Worm (Caenorhabditis elegans) whole organism, L3 larva: ENCODE results near the gene sec-31.
"Not testable (repeated sequence)": the region's sequence is repeated elsewhere in the genome, so short reads cannot be mapped to it uniquely, and the experiment has no call there.

Experiments used
- R02D3.7 ChIP-seq: fragments of 150-350 bp; optimal IDR thresholded peaks from 2 replicates; lab custom pipeline; 2014; ENCODE audit warnings: missing biosample characterization, missing genetic modification characterization
- aly-2 ChIP-seq: fragments of 150-350 bp; optimal IDR thresholded peaks from 2 replicates; lab custom pipeline; 2014; ENCODE audit warnings: missing biosample characterization, missing genetic modification characterization
- ama-1 ChIP-seq: fragments of 150-350 bp; optimal IDR thresholded peaks from 2 replicates; lab custom pipeline; 2018
- ceh-16 ChIP-seq: sonication (generic microtip); optimal IDR thresholded peaks from 2 replicates; lab custom pipeline; 2017; ENCODE audit warnings: missing biosample characterization, missing genetic modification characterization
- ceh-28 ChIP-seq: fragments of 150-350 bp; optimal IDR thresholded peaks from 2 replicates; lab custom pipeline; 2014; ENCODE audit warnings: missing biosample characterization, missing genetic modification reagents, missing genetic modification characterization
- ceh-82 ChIP-seq: fragments of 150-350 bp; optimal IDR thresholded peaks from 2 replicates; lab custom pipeline; 2014; ENCODE audit warnings: missing biosample characterization, missing genetic modification characterization
- daf-12 ChIP-seq: fragments of 150-350 bp; optimal IDR thresholded peaks from 2 replicates; lab custom pipeline; 2014; ENCODE audit warnings: missing biosample characterization, missing genetic modification reagents, missing genetic modification characterization
- egl-27 ChIP-seq: sonication (generic microtip); optimal IDR thresholded peaks from 4 replicates; lab custom pipeline; 2017; ENCODE audit warnings: missing biosample characterization, missing genetic modification reagents, missing genetic modification characterization
- egl-5 ChIP-seq: fragments of 150-350 bp; optimal IDR thresholded peaks from 2 replicates; lab custom pipeline; 2017; ENCODE audit warnings: missing biosample characterization, missing genetic modification reagents, missing genetic modification characterization, inconsistent platforms
- elt-1 ChIP-seq: fragments of 150-350 bp; optimal IDR thresholded peaks from 2 replicates; lab custom pipeline; 2014; ENCODE audit warnings: missing biosample characterization, missing genetic modification characterization
- elt-3 ChIP-seq, 3 experiments: fragments of 150-350 bp in 1 of 3; sonication (generic microtip) in 2 of 3; optimal IDR thresholded peaks; 2 replicates in 2 of 3; 4 replicates in 1 of 3; lab custom pipeline; 2014 to 2017; ENCODE audit warnings: missing biosample characterization in 3 of 3, missing genetic modification characterization in 3 of 3
- eor-1 ChIP-seq, 2 experiments: fragments of 150-350 bp; optimal IDR thresholded peaks; 2 replicates each; lab custom pipeline; 2014 to 2018; ENCODE audit warnings: missing biosample characterization in 2 of 2, missing genetic modification characterization in 2 of 2
- fkh-10 ChIP-seq: sonication (generic microtip); optimal IDR thresholded peaks from 2 replicates; lab custom pipeline; 2017; ENCODE audit warnings: missing biosample characterization, missing genetic modification reagents, missing genetic modification characterization
- fkh-2 ChIP-seq: fragments of 150-350 bp; optimal IDR thresholded peaks from 2 replicates; lab custom pipeline; 2014; ENCODE audit warnings: missing biosample characterization, missing genetic modification reagents, missing genetic modification characterization
- fos-1 ChIP-seq: fragments of 150-350 bp; optimal IDR thresholded peaks from 2 replicates; lab custom pipeline; 2014; ENCODE audit warnings: missing biosample characterization, missing genetic modification characterization
- lin-15B ChIP-seq: fragments of 150-350 bp; optimal IDR thresholded peaks from 2 replicates; lab custom pipeline; 2014; ENCODE audit warnings: missing biosample characterization, missing genetic modification characterization
- lin-39 ChIP-seq: fragments of 150-350 bp; optimal IDR thresholded peaks from 2 replicates; lab custom pipeline; 2018; ENCODE audit warnings: missing biosample characterization, missing genetic modification reagents, missing genetic modification characterization
- lsy-12 ChIP-seq: sonication (generic microtip); optimal IDR thresholded peaks from 2 replicates; lab custom pipeline; 2016; ENCODE audit warnings: mild to moderate bottlenecking, missing genetic modification characterization, missing compliant biosample characterization
- mdl-1 ChIP-seq: fragments of 150-350 bp; optimal IDR thresholded peaks from 2 replicates; lab custom pipeline; 2014; ENCODE audit warnings: missing biosample characterization, missing genetic modification characterization
- nfya-1 ChIP-seq: sonication (generic microtip); optimal IDR thresholded peaks from 2 replicates; lab custom pipeline; 2017; ENCODE audit warnings: missing genetic modification characterization, mild to moderate bottlenecking, missing compliant biosample characterization, antibody characterized with exemption, moderate library complexity; ENCODE audit not compliant: insufficient read depth
- nhr-11 ChIP-seq: fragments of 150-350 bp; optimal IDR thresholded peaks from 2 replicates; lab custom pipeline; 2014; ENCODE audit warnings: missing biosample characterization, missing genetic modification characterization
- nhr-12 ChIP-seq: fragments of 150-350 bp; optimal IDR thresholded peaks from 2 replicates; lab custom pipeline; 2014; ENCODE audit warnings: missing biosample characterization, missing genetic modification characterization
- nhr-23 ChIP-seq: fragments of 150-350 bp; optimal IDR thresholded peaks from 2 replicates; lab custom pipeline; 2014; ENCODE audit warnings: missing biosample characterization, missing genetic modification reagents, missing genetic modification characterization
- nhr-237 ChIP-seq: fragments of 150-350 bp; optimal IDR thresholded peaks from 2 replicates; lab custom pipeline; 2014; ENCODE audit warnings: missing biosample characterization, missing genetic modification characterization
- nhr-25 ChIP-seq: sonication (generic microtip); optimal IDR thresholded peaks from 2 replicates; lab custom pipeline; 2017; ENCODE audit warnings: missing biosample characterization, missing genetic modification characterization
- nhr-28 ChIP-seq: fragments of 150-350 bp; optimal IDR thresholded peaks from 2 replicates; lab custom pipeline; 2014; ENCODE audit warnings: missing biosample characterization, missing genetic modification characterization
- nhr-77 ChIP-seq: fragments of 150-350 bp; optimal IDR thresholded peaks from 2 replicates; lab custom pipeline; 2014; ENCODE audit warnings: missing biosample characterization, missing genetic modification characterization
- pqm-1 ChIP-seq: fragments of 150-350 bp; optimal IDR thresholded peaks from 2 replicates; lab custom pipeline; 2017; ENCODE audit warnings: missing biosample characterization, missing genetic modification characterization, inconsistent platforms
- sea-2 ChIP-seq: fragments of 150-350 bp; sonication (generic microtip); optimal IDR thresholded peaks from 4 replicates; lab custom pipeline; 2014; ENCODE audit warnings: missing biosample characterization, missing genetic modification reagents, missing genetic modification characterization
- skn-1 ChIP-seq: fragments of 150-350 bp; optimal IDR thresholded peaks from 2 replicates; lab custom pipeline; 2014; ENCODE audit warnings: missing biosample characterization, missing genetic modification characterization
- tbx-2 ChIP-seq: sonication (generic microtip); optimal IDR thresholded peaks from 2 replicates; lab custom pipeline; 2016; ENCODE audit warnings: mild to moderate bottlenecking, missing genetic modification characterization, missing compliant biosample characterization
- unc-62 ChIP-seq: fragments of 150-350 bp; sonication (generic microtip); optimal IDR thresholded peaks from 4 replicates; lab custom pipeline; 2014; ENCODE audit warnings: missing biosample characterization, missing genetic modification reagents, missing genetic modification characterization
- ztf-11 ChIP-seq: fragments of 150-350 bp; optimal IDR thresholded peaks from 2 replicates; lab custom pipeline; 2014; ENCODE audit warnings: missing biosample characterization, missing genetic modification characterization
- ztf-4 ChIP-seq: fragments of 150-350 bp; optimal IDR thresholded peaks from 2 replicates; lab custom pipeline; 2014; ENCODE audit warnings: missing biosample characterization, missing genetic modification characterization

Gene sec-31

ce11 chrIV:11403288-11403991 is 31.8 kb upstream of the sec-31 start, which contains the start of the genes memi-3 and cyp-31A2:
Gene memi-3 (minus strand): TSS chrIV:11403338.
Gene cyp-31A2 (plus strand): TSS chrIV:11403961.
- TF ChIP-seq R02D3.7 (no peak), egl-5 (tag; lab: Kevin White, UChicago) (no peak), fkh-2 (tag; lab: Kevin White, UChicago) (no peak), lin-39 (tag; lab: Kevin White, UChicago) (no peak), nhr-25 (no peak), egl-27 (tag; lab: Kevin White, UChicago) (no peak), lin-15B (tag; lab: Kevin White, UChicago) (no peak), nhr-77 (tag; lab: Kevin White, UChicago) (no peak), nhr-237 (tag; lab: Kevin White, UChicago) (no peak), sea-2 (GFP tag; lab: Kevin White, UChicago) (no peak), daf-12 (tag; lab: Kevin White, UChicago) (no peak), fkh-10 (GFP tag; lab: Kevin White, UChicago) (no peak), pqm-1 (tag; lab: Kevin White, UChicago) (no peak), nhr-12 (tag; lab: Kevin White, UChicago) (no peak), elt-1 (no peak), mdl-1 (no peak), unc-62 (GFP tag; lab: Kevin White, UChicago) (no peak)

- TF ChIP-seq ama-1 (lab: Kevin White, UChicago) (no peak), sea-2 (GFP tag; lab: Kevin White, UChicago) (no peak), nhr-237 (tag; lab: Kevin White, UChicago) (no peak), daf-12 (tag; lab: Kevin White, UChicago) (no peak), nhr-28 (no peak), fkh-2 (tag; lab: Kevin White, UChicago) (no peak), nhr-23 (tag; lab: Kevin White, UChicago) (no peak), pqm-1 (tag; lab: Kevin White, UChicago) (no peak), lsy-12 (no peak), fkh-10 (GFP tag; lab: Kevin White, UChicago) (no peak), ceh-28 (tag; lab: Kevin White, UChicago) (no peak), ceh-16 (no peak), skn-1 (no peak), egl-5 (tag; lab: Kevin White, UChicago) (no peak), eor-1 (tag; optimal IDR thresholded peaks at IDR 0.05; lab: Kevin White, UChicago) (no peak)
Measured at ce11 chrIV:11401482-11401881, 29.9 kb upstream of the sec-31 start.

ce11 chrIV:11398267-11398825 is 26.8 kb upstream of the sec-31 start, which contains the start of gene dsl-6:
Gene dsl-6 (minus strand): TSS chrIV:11398317.
- not testable (repeated sequence) for TF ChIP-seq fos-1 (tag; lab: Kevin White, UChicago); nfya-1; elt-1

ce11 chrIV:11394243-11394642 is 22.7 kb upstream of the sec-31 start, which contains the start of gene tag-89:
Gene tag-89 (plus strand): TSS chrIV:11394543.
- TF ChIP-seq ztf-11 (tag; lab: Kevin White, UChicago) = no peak
- no peak for TF ChIP-seq fkh-2 (tag; lab: Kevin White, UChicago)
- no peak for TF ChIP-seq nhr-23 (tag; lab: Kevin White, UChicago)
- no peak for TF ChIP-seq elt-3 (tag; optimal IDR thresholded peaks at IDR 0.05; lab: Kevin White, UChicago)
- TF ChIP-seq nhr-11 (tag; lab: Kevin White, UChicago) = no peak
- TF ChIP-seq nhr-28 = no peak
- TF ChIP-seq ama-1 (lab: Kevin White, UChicago) = no peak
- TF ChIP-seq ztf-4 (tag; lab: Kevin White, UChicago) = no peak
- no peak for TF ChIP-seq daf-12 (tag; lab: Kevin White, UChicago)
- no peak for TF ChIP-seq tbx-2 (tag; lab: Kevin White, UChicago)
- no peak for TF ChIP-seq ceh-82 (tag; lab: Kevin White, UChicago)
- no peak for TF ChIP-seq aly-2
- TF ChIP-seq skn-1 = no peak
